Fruit fly (Drosophila melanogaster) whole organism, embryonic: ENCODE data around the gene SdhC.

Experiments
- Awh ChIP-seq: fragments of 200-800 bp; sonication (Bioruptor generic); IDR thresholded peaks from 2 replicates; pipeline ENCODE4, ENCODE4 v1.3.6; 2022; ENCODE audit warnings: missing biosample characterization, missing genetic modification characterization
- CG10366 ChIP-seq: fragments of 200-800 bp; sonication (Bioruptor generic); IDR thresholded peaks from 2 replicates; pipeline ENCODE4 v1.3.6; 2022; ENCODE audit warnings: missing biosample characterization, missing genetic modification characterization
- CG10543 ChIP-seq: fragments of 200-800 bp; sonication (Bioruptor generic); optimal IDR thresholded peaks from 3 replicates; lab custom pipeline; 2017; ENCODE audit warnings: missing biosample characterization, mild to moderate bottlenecking, missing genetic modification characterization, moderate library complexity
- CG10979 ChIP-seq: fragments of 200-800 bp; sonication (Bioruptor generic); optimal IDR thresholded peaks from 2 replicates; lab custom pipeline; 2018; ENCODE audit warnings: missing biosample characterization, mild to moderate bottlenecking, missing genetic modification characterization, moderate library complexity
- CG11560 ChIP-seq: fragments of 200-800 bp; sonication (Bioruptor generic); IDR thresholded peaks from 3 replicates; pipeline ENCODE4 v1.3.6; 2022; ENCODE audit warnings: missing biosample characterization, missing genetic modification characterization
- CG13624 ChIP-seq: fragments of 200-800 bp; sonication (Bioruptor generic); optimal IDR thresholded peaks from 2 replicates; lab custom pipeline; 2016; ENCODE audit warnings: missing biosample characterization, missing genetic modification characterization
- CG14965 ChIP-seq: fragments of 200-800 bp; sonication (Bioruptor generic); optimal IDR thresholded peaks from 2 replicates; lab custom pipeline; 2016; ENCODE audit warnings: missing biosample characterization, missing genetic modification characterization, borderline replicate concordance
- CG17359 ChIP-seq: fragments of 200-800 bp; sonication (Bioruptor generic); optimal IDR thresholded peaks from 3 replicates; lab custom pipeline; 2018; ENCODE audit warnings: missing biosample characterization, mild to moderate bottlenecking, missing genetic modification characterization, moderate library complexity
- CG17612 ChIP-seq: fragments of 200-800 bp; sonication (Bioruptor generic); IDR thresholded peaks from 2 replicates; pipeline ENCODE4 v1.3.6; 2022; ENCODE audit warnings: missing biosample characterization, missing genetic modification characterization
- CG17802 ChIP-seq: fragments of 200-800 bp; sonication (Bioruptor generic); optimal IDR thresholded peaks from 2 replicates; lab custom pipeline; 2018; ENCODE audit warnings: missing biosample characterization, mild to moderate bottlenecking, missing genetic modification characterization, moderate library complexity
- CG18476 ChIP-seq: fragments of 200-800 bp; sonication (Bioruptor generic); optimal IDR thresholded peaks from 2 replicates; lab custom pipeline; 2016; ENCODE audit warnings: missing biosample characterization, mild to moderate bottlenecking, missing genetic modification characterization
- CG18764 ChIP-seq: fragments of 200-800 bp; sonication (Bioruptor generic); optimal IDR thresholded peaks from 3 replicates; lab custom pipeline; 2016; ENCODE audit warnings: missing biosample characterization, missing genetic modification characterization
- CG31224 ChIP-seq: fragments of 200-800 bp; sonication (Bioruptor generic); IDR thresholded peaks from 2 replicates; pipeline ENCODE4 v1.3.6; 2022; ENCODE audit warnings: missing biosample characterization, missing genetic modification characterization
- CG4404 ChIP-seq: fragments of 200-800 bp; sonication (Bioruptor generic); IDR thresholded peaks from 2 replicates; pipeline ENCODE4 v1.3.6; 2022; ENCODE audit warnings: missing biosample characterization, missing genetic modification characterization
- CG5245 ChIP-seq: fragments of 200-800 bp; sonication (Bioruptor generic); optimal IDR thresholded peaks from 3 replicates; lab custom pipeline; 2016; ENCODE audit warnings: missing biosample characterization, missing genetic modification characterization
- CG8924 ChIP-seq: fragments of 200-800 bp; optimal IDR thresholded peaks from 3 replicates; lab custom pipeline; 2019; ENCODE audit warnings: missing biosample characterization, mild to moderate bottlenecking, missing genetic modification characterization, moderate library complexity
- CrebB ChIP-seq: fragments of 200-800 bp; sonication (Bioruptor generic); optimal IDR thresholded peaks from 3 replicates; lab custom pipeline; 2018; ENCODE audit warnings: missing biosample characterization, mild to moderate bottlenecking, missing genetic modification characterization
- D ChIP-seq, 2 experiments: fragments of 200-800 bp in 1 of 2; fragments of >200 bp in 1 of 2; sonication (Bioruptor generic) in 1 of 2; optimal IDR thresholded peaks; 2 replicates in 1 of 2; 3 replicates in 1 of 2; lab custom pipeline; 2017; ENCODE audit warnings: mild to moderate bottlenecking in 1 of 2, missing biosample characterization in 1 of 2, missing genetic modification characterization in 1 of 2, missing genetic modification reagents in 1 of 2
- ERR ChIP-seq: fragments of 200-800 bp; sonication (Bioruptor generic); optimal IDR thresholded peaks from 2 replicates; lab custom pipeline; 2016; ENCODE audit warnings: missing biosample characterization, missing genetic modification characterization
- Ets97D ChIP-seq: fragments of 200-800 bp; sonication (Bioruptor generic); optimal IDR thresholded peaks from 3 replicates; lab custom pipeline; 2016; ENCODE audit warnings: missing biosample characterization, missing genetic modification characterization
- HmgZ ChIP-seq: fragments of 200-800 bp; sonication (Bioruptor generic); optimal IDR thresholded peaks from 2 replicates; lab custom pipeline; 2018; ENCODE audit warnings: missing biosample characterization, mild to moderate bottlenecking, missing genetic modification characterization
- Hr3 ChIP-seq: fragments of 200-800 bp; sonication (Bioruptor generic); optimal IDR thresholded peaks from 3 replicates; lab custom pipeline; 2016; ENCODE audit warnings: missing biosample characterization, missing genetic modification characterization
- MESR4 ChIP-seq: fragments of 200-800 bp; sonication (Bioruptor generic); optimal IDR thresholded peaks from 2 replicates; lab custom pipeline; 2018; ENCODE audit warnings: missing biosample characterization, mild to moderate bottlenecking, missing genetic modification characterization, moderate library complexity
- NFAT ChIP-seq: fragments of 200-800 bp; sonication (Bioruptor generic); IDR thresholded peaks from 2 replicates; pipeline ENCODE4 v1.3.6; 2022; ENCODE audit warnings: missing biosample characterization, missing genetic modification characterization
- Oaz ChIP-seq: fragments of 200-800 bp; sonication (Bioruptor generic); IDR thresholded peaks from 2 replicates; pipeline ENCODE4 v1.3.6; 2022; ENCODE audit warnings: missing biosample characterization, missing genetic modification characterization
- Rx ChIP-seq: fragments of 200-800 bp; sonication (Bioruptor generic); IDR thresholded peaks from 2 replicates; pipeline ENCODE4 v1.3.6; 2022; ENCODE audit warnings: missing biosample characterization, missing genetic modification characterization
- ara ChIP-seq: fragments of 200-800 bp; sonication (Bioruptor generic); IDR thresholded peaks from 2 replicates; pipeline ENCODE4 v1.3.6; 2022; ENCODE audit warnings: missing biosample characterization, missing genetic modification characterization
- ase ChIP-seq: fragments of 200-800 bp; sonication (Bioruptor generic); IDR thresholded peaks from 3 replicates; pipeline ENCODE4 v1.3.6; 2022; ENCODE audit warnings: missing biosample characterization, missing genetic modification characterization
- dysf ChIP-seq: fragments of 200-800 bp; sonication (Bioruptor generic); IDR thresholded peaks from 3 replicates; pipeline ENCODE4 v1.3.6; 2022; ENCODE audit warnings: missing biosample characterization, missing genetic modification characterization
- en ChIP-seq: fragments of 200-800 bp; sonication (Bioruptor generic); optimal IDR thresholded peaks from 2 replicates; lab custom pipeline; 2016; ENCODE audit warnings: missing biosample characterization, missing genetic modification characterization
- ewg ChIP-seq: fragments of 200-800 bp; sonication (Bioruptor generic); optimal IDR thresholded peaks from 3 replicates; lab custom pipeline; 2017; ENCODE audit warnings: mild to moderate bottlenecking, missing biosample characterization, missing genetic modification reagents, missing genetic modification characterization
- exex ChIP-seq: fragments of 200-800 bp; sonication (Bioruptor generic); optimal IDR thresholded peaks from 4 replicates; lab custom pipeline; 2018; ENCODE audit warnings: missing biosample characterization, mild to moderate bottlenecking, missing genetic modification characterization, moderate library complexity
- grn ChIP-seq: fragments of 200-800 bp; sonication (Bioruptor generic); optimal IDR thresholded peaks from 3 replicates; lab custom pipeline; 2017; ENCODE audit warnings: missing biosample characterization, missing genetic modification characterization
- lilli ChIP-seq: fragments of 200-800 bp; sonication (Bioruptor generic); optimal IDR thresholded peaks from 3 replicates; lab custom pipeline; 2016; ENCODE audit warnings: missing biosample characterization, missing genetic modification characterization
- nerfin-2 ChIP-seq: fragments of 200-800 bp; sonication (Bioruptor generic); IDR thresholded peaks from 2 replicates; pipeline ENCODE4 v1.3.6; 2022; ENCODE audit warnings: missing biosample characterization, missing genetic modification characterization; ENCODE audit not compliant: partially characterized antibody
- pho ChIP-seq: fragments of 200-800 bp; sonication (Bioruptor generic); optimal IDR thresholded peaks from 2 replicates; lab custom pipeline; 2016; ENCODE audit warnings: missing biosample characterization, missing genetic modification characterization
- pros ChIP-seq: fragments of 200-800 bp; sonication (Bioruptor generic); optimal IDR thresholded peaks from 3 replicates; lab custom pipeline; 2019; ENCODE audit warnings: missing biosample characterization, mild to moderate bottlenecking, missing genetic modification characterization, moderate library complexity
- ranshi ChIP-seq: fragments of 200-800 bp; sonication (Bioruptor generic); IDR thresholded peaks from 2 replicates; pipeline ENCODE4 v1.3.6; 2022; ENCODE audit warnings: missing biosample characterization, missing genetic modification characterization
- sens ChIP-seq: fragments of 200-800 bp; sonication (Bioruptor generic); peaks from one replicate; lab custom pipeline; 2016; ENCODE audit warnings: missing biosample characterization, missing genetic modification characterization
- shn ChIP-seq: fragments of 200-800 bp; sonication (Bioruptor generic); optimal IDR thresholded peaks from 3 replicates; lab custom pipeline; 2016; ENCODE audit warnings: missing biosample characterization, missing genetic modification characterization
- slbo ChIP-seq: fragments of 200-800 bp; sonication (Bioruptor generic); IDR thresholded peaks from 2 replicates; pipeline ENCODE4 v1.3.6; 2022; ENCODE audit warnings: missing biosample characterization, missing genetic modification characterization
- sr ChIP-seq: fragments of 200-800 bp; sonication (Bioruptor generic); IDR thresholded peaks from 3 replicates; pipeline ENCODE4 v1.3.6; 2022; ENCODE audit warnings: missing biosample characterization, missing genetic modification characterization
- stc ChIP-seq: fragments of 200-800 bp; sonication (Bioruptor generic); IDR thresholded peaks from 2 replicates; pipeline ENCODE4 v1.3.6; 2022; ENCODE audit warnings: missing biosample characterization, missing genetic modification characterization
- stwl ChIP-seq: fragments of 200-800 bp; sonication (Bioruptor generic); optimal IDR thresholded peaks from 3 replicates; lab custom pipeline; 2018; ENCODE audit warnings: missing biosample characterization, mild to moderate bottlenecking, missing genetic modification characterization, moderate library complexity
- tap ChIP-seq: fragments of 200-800 bp; optimal IDR thresholded peaks from 3 replicates; lab custom pipeline; 2019; ENCODE audit warnings: missing biosample characterization, mild to moderate bottlenecking, missing genetic modification characterization, moderate library complexity
- tin ChIP-seq: fragments of 200-800 bp; sonication (Bioruptor generic); optimal IDR thresholded peaks from 3 replicates; lab custom pipeline; 2016; ENCODE audit warnings: missing biosample characterization, missing genetic modification characterization
- tll ChIP-seq, 2 experiments: fragments of 200-800 bp in 1 of 2; fragments of >200 bp in 1 of 2; sonication (Bioruptor generic) in 1 of 2; optimal IDR thresholded peaks; 2 replicates each; lab custom pipeline; 2017 to 2019; ENCODE audit warnings: missing biosample characterization in 2 of 2, missing genetic modification characterization in 2 of 2, mild to moderate bottlenecking in 1 of 2, moderate library complexity in 1 of 2
- toy ChIP-seq: fragments of 200-800 bp; sonication (Bioruptor generic); IDR thresholded peaks from 2 replicates; pipeline ENCODE4 v1.3.6; 2022; ENCODE audit warnings: missing biosample characterization, missing genetic modification characterization
- ttk ChIP-seq: fragments of 200-800 bp; sonication (Bioruptor generic); IDR thresholded peaks from 2 replicates; pipeline ENCODE4 v2.1.2; 2022; ENCODE audit warnings: missing biosample characterization, missing genetic modification characterization
- vnd ChIP-seq: fragments of 200-800 bp; sonication (Bioruptor generic); IDR thresholded peaks from 3 replicates; pipeline ENCODE4 v1.3.6; 2022; ENCODE audit warnings: missing biosample characterization, missing genetic modification characterization; ENCODE audit not compliant: partially characterized antibody
- wek ChIP-seq: fragments of 200-800 bp; sonication (Bioruptor generic); optimal IDR thresholded peaks from 3 replicates; lab custom pipeline; 2018; ENCODE audit warnings: missing biosample characterization, mild to moderate bottlenecking, missing genetic modification characterization, moderate library complexity
- yki ChIP-seq: fragments of >200 bp; optimal IDR thresholded peaks from 3 replicates; lab custom pipeline; 2018
- zfh2 ChIP-seq: fragments of 200-800 bp; sonication (Bioruptor generic); optimal IDR thresholded peaks from 2 replicates; lab custom pipeline; 2016; ENCODE audit warnings: missing biosample characterization, missing genetic modification characterization

Gene SdhC

DNA sequence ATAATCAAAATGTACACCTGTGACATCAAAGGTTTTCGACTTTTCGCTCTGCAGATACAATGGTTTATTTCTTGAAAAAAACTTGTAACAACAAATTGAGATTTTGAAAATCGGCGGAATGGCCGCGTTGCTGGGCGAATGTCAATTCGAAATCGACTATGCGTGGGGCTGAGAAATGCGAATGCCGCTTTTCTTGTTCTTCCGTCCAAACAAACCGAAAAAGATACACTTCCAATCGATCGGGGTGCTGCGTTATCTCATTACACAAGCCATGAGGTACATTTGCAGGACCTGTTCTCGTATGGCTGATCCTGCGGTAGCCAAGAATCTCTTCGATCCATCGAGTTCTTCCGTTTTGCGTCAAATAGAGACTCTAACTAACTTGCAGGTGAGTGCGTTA is 27.9 kb upstream of the SdhC start, which contains the start of gene CG31388 (continued):
- TF ChIP-seq MESR4 (GFP tag; lab: Kevin White, UChicago) (peak; percentile 83), lilli (GFP tag; lab: Kevin White, UChicago) (no peak), slbo (GFP tag; lab: Robert Waterston, UW) (no peak), vnd (GFP tag; lab: Robert Waterston, UW) (no peak), ttk (GFP tag; lab: Robert Waterston, UW) (no peak), yki (lab: Kevin White, UChicago) (peak; percentile 20), CG31224 (GFP tag; lab: Robert Waterston, UW) (no peak), toy (GFP tag; lab: Robert Waterston, UW) (no peak), tin (GFP tag; lab: Kevin White, UChicago) (no peak), CG10979 (tag; lab: Kevin White, UChicago) (no peak), CG13624 (GFP tag; lab: Kevin White, UChicago) (no peak), ranshi (GFP tag; lab: Robert Waterston, UW) (no peak), Rx (GFP tag; lab: Robert Waterston, UW) (no peak), shn (GFP tag; lab: Kevin White, UChicago) (no peak), sr (no peak), CG4404 (no peak), tap (tag; lab: Kevin White, UChicago) (no peak), en (GFP tag; lab: Kevin White, UChicago) (no peak), dysf (no peak), ara (GFP tag; lab: Robert Waterston, UW) (no peak), CG5245 (GFP tag; lab: Kevin White, UChicago) (no peak), nerfin-2 (GFP tag; lab: Robert Waterston, UW) (no peak), CG10366 (no peak), pros (GFP tag; lab: Kevin White, UChicago) (no peak), Ets97D (GFP tag; lab: Kevin White, UChicago) (peak; percentile 44), pho (GFP tag; lab: Kevin White, UChicago) (no peak), NFAT (GFP tag; lab: Robert Waterston, UW) (no peak), CG18764 (GFP tag; lab: Kevin White, UChicago) (no peak), ERR (GFP tag; lab: Kevin White, UChicago) (no peak), grn (GFP tag; lab: Kevin White, UChicago) (no peak), HmgZ (peak; percentile 27), CG18476 (no peak), Hr3 (no peak), tll (GFP tag; optimal IDR thresholded peaks at IDR 0.05; lab: Kevin White, UChicago) (no peak), CG17802 (no peak), Oaz (no peak), CrebB (tag; lab: Kevin White, UChicago) (no peak), D (optimal IDR thresholded peaks at IDR 0.05; lab: Kevin White, UChicago) (no peak), D (GFP tag; optimal IDR thresholded peaks at IDR 0.05; lab: Kevin White, UChicago) (no peak), stwl (tag; lab: Kevin White, UChicago) (peak; percentile 48), zfh2 (GFP tag; lab: Kevin White, UChicago) (no peak), sens (GFP tag; lab: Kevin White, UChicago) (no peak), CG10543 (GFP tag; lab: Kevin White, UChicago) (no peak), stc (GFP tag; lab: Robert Waterston, UW) (no peak), CG17359 (tag; lab: Kevin White, UChicago) (no peak), exex (tag; lab: Kevin White, UChicago) (no peak), ase (GFP tag; lab: Robert Waterston, UW) (no peak), wek (GFP tag; lab: Kevin White, UChicago) (no peak), CG8924 (tag; lab: Kevin White, UChicago) (no peak), CG14965 (GFP tag; lab: Kevin White, UChicago) (no peak), ewg (GFP tag; lab: Kevin White, UChicago) (no peak), Awh (GFP tag; lab: Robert Waterston, UW) (no peak), CG11560 (tag; lab: Robert Waterston, UW) (no peak), CG17612 (GFP tag; lab: Robert Waterston, UW) (no peak)
